Worm (Caenorhabditis elegans): ENCODE measurements around the gene hlh-10.

The hlh-10 gene

ce11 chrV:9282110-9282509, at the start of gene hlh-10:
TSS of gene hlh-10 (minus strand) at chrV:9282210.
- no peak for TF ChIP-seq unc-62 (GFP tag; optimal IDR thresholded peaks at IDR 0.05)

- TF ChIP-seq unc-62 (GFP tag; optimal IDR thresholded peaks at IDR 0.05), result no peak
Observed at ce11 chrV:9329245-9329979, 47.4 kb upstream of the hlh-10 start.

DNA sequence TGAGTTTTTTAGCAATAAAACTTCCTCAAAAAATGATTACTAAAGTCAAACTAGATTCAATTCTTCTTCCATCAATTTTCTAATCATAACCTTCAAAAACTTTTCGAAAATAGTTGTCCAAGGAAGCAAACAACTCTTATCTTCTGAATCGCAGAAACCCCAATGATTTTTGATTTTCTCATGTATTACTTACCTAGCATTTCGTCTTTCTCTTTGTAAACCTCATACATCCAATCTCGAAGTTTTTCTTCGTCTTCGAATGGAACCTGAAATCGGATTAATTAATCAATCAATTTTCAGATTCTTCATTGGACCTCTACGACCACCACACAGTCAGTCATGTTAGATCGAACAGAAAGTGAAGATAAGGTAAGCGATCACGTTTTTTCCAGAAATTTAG, 46.7 kb upstream of the hlh-10 start, which contains the start of gene K07B1.4:
Gene K07B1.4, plus strand, starts transcription at position 301 of the 400 bp plus-strand sequence.
- no peak for TF ChIP-seq unc-62 (GFP tag; optimal IDR thresholded peaks at IDR 0.05)

DNA sequence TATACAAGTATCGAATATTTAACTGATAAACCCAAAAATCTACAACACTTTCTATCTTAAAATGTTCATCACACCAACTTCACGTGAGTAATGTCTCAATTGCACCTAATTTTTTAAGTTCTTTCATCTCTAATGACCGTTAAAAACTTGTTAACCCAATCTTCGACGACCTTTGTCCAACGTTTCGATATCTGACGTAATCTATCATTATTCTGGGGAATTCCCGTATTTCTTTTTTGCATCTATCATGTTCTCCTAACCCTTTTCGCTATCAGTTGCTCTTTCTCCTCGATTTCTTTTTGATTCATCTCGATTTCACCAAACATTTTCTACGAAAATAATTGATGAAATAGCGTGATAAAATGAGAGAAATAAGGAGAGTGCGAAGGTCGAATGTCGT, 45.7 kb upstream of the hlh-10 start:
- no peak for TF ChIP-seq unc-62 (GFP tag; optimal IDR thresholded peaks at IDR 0.05)

DNA sequence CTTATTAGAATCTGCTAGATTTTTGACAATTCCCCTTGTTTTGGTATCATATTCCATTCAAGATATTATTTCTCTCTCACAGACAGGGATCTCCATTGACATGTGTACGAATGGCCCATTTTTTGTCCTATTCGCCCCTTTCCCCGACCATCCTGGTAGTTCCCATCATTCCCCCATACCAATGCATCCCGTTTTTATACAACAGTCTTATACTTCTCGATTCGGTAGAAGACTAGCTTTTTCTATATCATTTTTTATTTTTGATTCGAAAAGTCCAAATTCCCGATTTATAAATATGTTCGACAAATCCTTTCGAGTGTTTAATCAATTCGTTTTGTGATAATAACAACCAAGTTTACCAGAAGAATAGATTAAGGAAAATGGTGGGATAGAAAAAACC, 44.9 kb upstream of the hlh-10 start:
- no peak for TF ChIP-seq unc-62 (GFP tag; optimal IDR thresholded peaks at IDR 0.05)

DNA sequence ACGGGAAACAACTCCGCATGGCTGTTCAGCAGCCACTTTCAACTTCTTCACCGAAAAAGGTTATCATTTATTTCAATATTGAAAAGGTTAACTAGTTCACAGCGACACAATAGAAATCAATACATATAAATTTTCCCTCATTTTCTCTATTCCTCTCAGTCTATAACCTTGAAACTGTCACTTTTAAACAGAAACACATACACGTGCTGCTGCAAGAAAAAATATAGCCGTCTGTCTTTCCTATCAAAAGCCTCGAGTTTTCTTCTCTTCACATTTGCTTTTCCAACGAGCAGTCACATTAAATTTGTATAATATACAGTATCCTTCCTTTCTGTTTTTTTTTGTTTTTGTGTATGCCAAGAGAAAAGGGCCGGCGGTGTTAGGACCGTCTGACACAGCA, 42.2 kb upstream of the hlh-10 start:
- TF ChIP-seq unc-62 (GFP tag; optimal IDR thresholded peaks at IDR 0.05), result no peak

- TF ChIP-seq unc-62 (GFP tag; optimal IDR thresholded peaks at IDR 0.05), result no peak
Observed at ce11 chrV:9322886-9323285, 40.9 kb upstream of the hlh-10 start, which contains the start of gene tag-153. TSS of gene tag-153 (plus strand) at chrV:9323085.

DNA sequence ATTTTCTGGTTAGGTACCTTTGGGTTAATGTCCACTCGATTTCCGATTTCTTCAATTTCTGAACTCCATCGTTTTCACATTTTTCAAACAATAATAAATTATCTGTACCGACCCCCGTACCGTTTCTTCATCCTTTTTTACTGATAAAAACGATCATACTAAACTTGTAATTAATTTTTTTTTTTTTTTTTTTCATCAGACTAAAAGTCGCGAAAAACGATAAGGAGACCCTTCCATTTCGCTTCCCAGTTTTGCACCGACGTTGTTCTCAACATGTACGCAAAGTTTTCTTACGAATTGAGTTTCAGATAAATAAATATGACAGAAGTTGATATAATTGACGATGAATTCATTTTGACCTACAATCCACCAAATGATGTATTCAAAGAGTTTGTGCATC, 39.2 kb upstream of the hlh-10 start, which contains the start of gene F44A2.7:
Gene F44A2.7, plus strand, starts transcription at position 301 of the 400 bp plus-strand sequence.
- TF ChIP-seq unc-62 (GFP tag; optimal IDR thresholded peaks at IDR 0.05), result no peak

ce11 chrV:9318046-9318445, 36.0 kb upstream of the hlh-10 start, which contains the start of gene kvs-3:
TSS of gene kvs-3 (plus strand) at chrV:9318311.
- no peak for TF ChIP-seq unc-62 (GFP tag; optimal IDR thresholded peaks at IDR 0.05)

DNA sequence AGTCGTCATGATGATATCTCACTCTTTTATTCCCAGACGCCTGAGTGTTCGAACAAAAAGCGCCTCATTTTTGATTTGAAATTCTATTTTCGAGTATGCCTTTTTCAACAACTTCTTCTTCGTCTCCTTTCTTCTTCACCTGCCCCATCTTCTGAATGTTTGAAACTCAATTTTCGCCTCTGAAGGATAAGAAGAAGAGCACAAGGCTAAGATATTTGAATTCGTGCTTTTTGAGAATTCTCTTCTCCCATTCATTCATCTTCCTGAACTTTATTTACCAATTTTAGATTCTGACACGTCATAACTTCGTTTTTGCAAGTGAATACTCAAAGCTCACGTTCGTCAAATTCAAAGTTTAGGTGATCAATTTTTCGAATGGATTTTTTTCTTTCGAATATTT, 35.0 kb upstream of the hlh-10 start:
- no peak for TF ChIP-seq unc-62 (GFP tag; optimal IDR thresholded peaks at IDR 0.05)

ce11 chrV:9314408-9314807, 32.4 kb upstream of the hlh-10 start:
- TF ChIP-seq unc-62 (GFP tag; optimal IDR thresholded peaks at IDR 0.05), result no peak

- TF ChIP-seq unc-62 (GFP tag; optimal IDR thresholded peaks at IDR 0.05), result no peak
Observed at ce11 chrV:9312377-9312776, 30.4 kb upstream of the hlh-10 start.

DNA sequence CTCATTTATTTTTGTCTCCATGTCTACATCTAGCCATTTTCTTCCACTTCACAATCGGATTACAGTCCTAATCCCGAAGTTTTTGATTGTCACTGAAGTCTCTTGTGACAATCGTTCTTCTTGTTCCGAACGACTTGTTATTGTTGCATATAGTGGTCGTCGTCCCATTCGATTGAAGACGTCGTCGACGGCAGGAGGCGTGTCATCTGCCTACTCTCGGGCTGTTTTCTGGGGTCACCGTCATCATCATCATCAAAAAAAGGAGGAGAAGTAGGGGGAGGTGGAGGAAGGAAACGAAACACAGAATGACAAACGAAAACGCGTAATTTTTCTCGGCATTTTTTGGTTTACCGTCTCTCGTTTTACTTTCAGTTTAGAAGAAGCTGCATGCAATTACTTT, 23.1 kb upstream of the hlh-10 start, which contains the start of gene F44A2.3:
Gene F44A2.3, plus strand, starts transcription at position 301 of the 400 bp plus-strand sequence.
- no peak for TF ChIP-seq unc-62 (GFP tag; optimal IDR thresholded peaks at IDR 0.05)

ce11 chrV:9303026-9303425, 21.0 kb upstream of the hlh-10 start, which contains the start of gene nhr-39:
TSS of gene nhr-39 (plus strand) at chrV:9303326.
- no peak for TF ChIP-seq unc-62 (GFP tag; optimal IDR thresholded peaks at IDR 0.05)

DNA sequence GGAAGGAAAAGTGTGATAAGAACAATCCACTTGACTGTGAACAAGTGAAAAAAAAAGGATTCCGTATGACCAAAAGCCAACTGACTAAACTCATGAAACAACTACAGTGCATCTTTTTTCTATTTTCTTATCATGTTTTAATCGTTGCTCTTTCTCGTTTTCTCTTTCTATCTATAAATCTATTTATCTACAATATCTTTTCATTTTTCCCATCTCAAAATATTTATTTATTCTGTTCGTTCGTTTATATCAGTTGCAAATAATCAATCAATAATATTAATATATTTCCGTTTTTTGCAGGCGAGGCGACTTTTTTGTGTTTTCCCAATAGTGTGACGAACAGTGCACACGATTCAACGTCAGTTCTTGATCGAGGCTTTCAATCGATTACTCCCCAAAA, 15.3 kb upstream of the hlh-10 start, which contains the start of gene F44A2.5:
Gene F44A2.5, plus strand, starts transcription at position 301 of the 400 bp plus-strand sequence.
- TF ChIP-seq unc-62 (GFP tag; optimal IDR thresholded peaks at IDR 0.05), result no peak

ce11 chrV:9295581-9295980, 13.6 kb upstream of the hlh-10 start:
- no peak for TF ChIP-seq unc-62 (GFP tag; optimal IDR thresholded peaks at IDR 0.05)

DNA sequence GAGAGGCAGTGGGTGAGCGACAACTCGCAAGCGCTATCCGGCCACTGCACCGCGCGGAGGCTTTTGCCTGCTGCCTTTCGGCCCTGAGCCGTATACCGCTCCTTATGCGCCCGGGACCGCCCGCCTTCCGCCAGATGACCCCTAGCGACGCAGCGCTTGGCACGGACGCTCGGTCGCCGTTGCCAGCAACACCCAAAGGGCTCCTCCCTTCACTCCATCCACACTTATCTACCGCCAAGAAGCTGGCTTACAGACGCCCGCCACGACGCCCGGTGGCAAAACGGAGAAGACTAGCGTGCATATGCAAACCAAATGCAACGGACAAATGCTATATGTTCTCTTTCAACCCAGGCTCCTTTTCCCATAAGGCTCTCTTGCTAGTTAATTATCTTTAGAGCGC, 11.3 kb upstream of the hlh-10 start:
- TF ChIP-seq unc-62 (GFP tag; optimal IDR thresholded peaks at IDR 0.05), result no peak

Measured in whole organism, dauer.